Worm (Caenorhabditis elegans): ENCODE measurements around the gene ZK1127.3.

- TF ChIP-seq ZK546.5 (tag; optimal IDR thresholded peaks at IDR 0.05): no peak
- no peak for TF ChIP-seq lin-39 (tag; optimal IDR thresholded peaks at IDR 0.05)
- TF ChIP-seq nhr-11 (tag; optimal IDR thresholded peaks at IDR 0.05): no peak
- TF ChIP-seq ceh-82 (tag; optimal IDR thresholded peaks at IDR 0.05): no peak
- TF ChIP-seq snpc-4 (tag; optimal IDR thresholded peaks at IDR 0.05): no peak
- no peak for TF ChIP-seq ztf-11 (tag; optimal IDR thresholded peaks at IDR 0.05)
- no peak for TF ChIP-seq lin-13 (GFP tag; optimal IDR thresholded peaks at IDR 0.05)
- TF ChIP-seq fos-1 (tag; optimal IDR thresholded peaks at IDR 0.05): no peak
- no peak for TF ChIP-seq nhr-6 (tag; optimal IDR thresholded peaks at IDR 0.05)
- TF ChIP-seq sem-4 (tag; optimal IDR thresholded peaks at IDR 0.05): no peak
- TF ChIP-seq nhr-237 (tag; optimal IDR thresholded peaks at IDR 0.05): no peak
- TF ChIP-seq ztf-1 (GFP tag; conservative IDR thresholded peaks at IDR 0.05): no peak
- TF ChIP-seq nhr-23 (tag; optimal IDR thresholded peaks at IDR 0.05): no peak
Measured at ce11 chrII:7054987-7055386, at the start of gene ZK1127.3.

All from whole organism, L2 larva.